Fruit fly (Drosophila melanogaster) whole organism, embryonic: ENCODE data around the gene Cyp313a1.
A peak's percentile ranks its signal among the peaks of the same experiment; 100 is the strongest.

ENCODE experiments used
- B-H1 ChIP-seq: fragments of 200-800 bp; sonication (Bioruptor generic); IDR thresholded peaks from 3 replicates; pipeline ENCODE4 v1.3.6; 2022; ENCODE audit warnings: missing biosample characterization, missing genetic modification characterization
- CG14860 ChIP-seq: fragments of 200-800 bp; sonication (Bioruptor generic); IDR thresholded peaks from 3 replicates; pipeline ENCODE4 v1.3.6; 2022; ENCODE audit warnings: missing biosample characterization, missing genetic modification characterization; ENCODE audit not compliant: partially characterized antibody
- CG16813 ChIP-seq: fragments of 200-800 bp; sonication (Bioruptor generic); IDR thresholded peaks from 3 replicates; pipeline ENCODE4 v1.3.6; 2022; ENCODE audit warnings: missing biosample characterization, missing genetic modification characterization; ENCODE audit not compliant: partially characterized antibody
- CG17359 ChIP-seq: fragments of 200-800 bp; sonication (Bioruptor generic); optimal IDR thresholded peaks from 3 replicates; lab custom pipeline; 2018; ENCODE audit warnings: missing biosample characterization, mild to moderate bottlenecking, missing genetic modification characterization, moderate library complexity
- CG17612 ChIP-seq: fragments of 200-800 bp; sonication (Bioruptor generic); IDR thresholded peaks from 2 replicates; pipeline ENCODE4 v1.3.6; 2022; ENCODE audit warnings: missing biosample characterization, missing genetic modification characterization
- CG17829 ChIP-seq: fragments of 200-800 bp; optimal IDR thresholded peaks from 2 replicates; lab custom pipeline; 2019; ENCODE audit warnings: missing biosample characterization, mild to moderate bottlenecking, missing genetic modification characterization, moderate library complexity
- CG18011 ChIP-seq: fragments of 200-800 bp; sonication (Bioruptor generic); optimal IDR thresholded peaks from 2 replicates; lab custom pipeline; 2017; ENCODE audit warnings: missing biosample characterization, missing genetic modification characterization, mild to moderate bottlenecking, moderate library complexity, missing genotype
- CG18599 ChIP-seq: fragments of 200-800 bp; sonication (Bioruptor generic); optimal IDR thresholded peaks from 3 replicates; lab custom pipeline; 2017; ENCODE audit warnings: missing biosample characterization, missing genetic modification characterization, mild to moderate bottlenecking, moderate library complexity, missing genetic modification reagents
- CG18764 ChIP-seq: fragments of 200-800 bp; sonication (Bioruptor generic); optimal IDR thresholded peaks from 3 replicates; lab custom pipeline; 2016; ENCODE audit warnings: missing biosample characterization, missing genetic modification characterization
- CG5953 ChIP-seq: fragments of 200-800 bp; sonication (Bioruptor generic); IDR thresholded peaks from 2 replicates; pipeline ENCODE4 v1.3.6; 2022; ENCODE audit warnings: missing biosample characterization, missing genetic modification characterization
- CG7839 ChIP-seq: fragments of 200-800 bp; sonication (Bioruptor generic); optimal IDR thresholded peaks from 3 replicates; lab custom pipeline; 2018; ENCODE audit warnings: missing biosample characterization, mild to moderate bottlenecking, missing genetic modification characterization, moderate library complexity
- CG8290 ChIP-seq, 3 experiments: fragments of 200-800 bp; sonication (Bioruptor generic); optimal IDR thresholded peaks; 2 replicates each; lab custom pipeline; 2016 to 2019; ENCODE audit warnings: missing biosample characterization in 3 of 3, missing genetic modification characterization in 3 of 3, mild to moderate bottlenecking in 2 of 3, moderate library complexity in 1 of 3
- CTCF ChIP-seq: fragments of 200-800 bp; sonication (Bioruptor generic); optimal IDR thresholded peaks from 2 replicates; lab custom pipeline; 2017; ENCODE audit warnings: missing biosample characterization, mild to moderate bottlenecking, missing genetic modification characterization, moderate library complexity
- Ets65A ChIP-seq: fragments of 200-800 bp; sonication (Bioruptor generic); peaks from one replicate; lab custom pipeline; 2016; ENCODE audit warnings: missing biosample characterization, missing genetic modification characterization
- HLH4C ChIP-seq: fragments of 200-800 bp; sonication (Bioruptor generic); IDR thresholded peaks from 3 replicates; pipeline ENCODE4 v1.3.6; 2022; ENCODE audit warnings: missing biosample characterization, missing genetic modification characterization; ENCODE audit not compliant: partially characterized antibody
- Jarid2 ChIP-seq: fragments of 200-800 bp; sonication (Bioruptor generic); optimal IDR thresholded peaks from 3 replicates; lab custom pipeline; 2017; ENCODE audit warnings: mild to moderate bottlenecking, missing biosample characterization, missing genetic modification reagents, missing genetic modification characterization
- Kr ChIP-seq: fragments of 200-800 bp; sonication (Bioruptor generic); optimal IDR thresholded peaks from 2 replicates; lab custom pipeline; 2017; ENCODE audit warnings: missing biosample characterization, mild to moderate bottlenecking, missing genetic modification characterization
- Lhr ChIP-seq: fragments of 200-800 bp; sonication (Bioruptor generic); optimal IDR thresholded peaks from 3 replicates; lab custom pipeline; 2017; ENCODE audit warnings: mild to moderate bottlenecking, missing biosample characterization, missing genetic modification reagents, missing genetic modification characterization
- Med ChIP-seq: fragments of 200-800 bp; sonication (Bioruptor generic); peaks from one replicate; lab custom pipeline; 2016; ENCODE audit warnings: missing biosample characterization, missing genetic modification characterization, mild to moderate bottlenecking, inconsistent platforms, moderate library complexity
- Ssrp ChIP-seq: fragments of 200-800 bp; sonication (Bioruptor generic); optimal IDR thresholded peaks from 2 replicates; lab custom pipeline; 2018; ENCODE audit warnings: missing biosample characterization, mild to moderate bottlenecking, missing genetic modification characterization, moderate library complexity
- dmrt99B ChIP-seq: fragments of 200-800 bp; sonication (Bioruptor generic); optimal IDR thresholded peaks from 2 replicates; lab custom pipeline; 2018; ENCODE audit warnings: missing biosample characterization, mild to moderate bottlenecking, missing genetic modification characterization, moderate library complexity
- ems ChIP-seq: fragments of 200-800 bp; sonication (Bioruptor generic); optimal IDR thresholded peaks from 3 replicates; lab custom pipeline; 2016; ENCODE audit warnings: missing biosample characterization, missing genetic modification characterization
- fru ChIP-seq: fragments of >200 bp; optimal IDR thresholded peaks from 2 replicates; lab custom pipeline; 2017
- fu2 ChIP-seq: fragments of 200-800 bp; sonication (Bioruptor generic); optimal IDR thresholded peaks from 2 replicates; lab custom pipeline; 2016; ENCODE audit warnings: missing biosample characterization, missing genetic modification characterization
- gcm ChIP-seq: fragments of 200-800 bp; sonication (Bioruptor generic); optimal IDR thresholded peaks from 2 replicates; lab custom pipeline; 2019; ENCODE audit warnings: missing biosample characterization, mild to moderate bottlenecking, missing genetic modification characterization, moderate library complexity
- grn ChIP-seq: fragments of 200-800 bp; sonication (Bioruptor generic); optimal IDR thresholded peaks from 3 replicates; lab custom pipeline; 2017; ENCODE audit warnings: missing biosample characterization, missing genetic modification characterization
- lilli ChIP-seq: fragments of 200-800 bp; sonication (Bioruptor generic); optimal IDR thresholded peaks from 3 replicates; lab custom pipeline; 2016; ENCODE audit warnings: missing biosample characterization, missing genetic modification characterization
- nerfin-1 ChIP-seq: fragments of 200-800 bp; sonication (Bioruptor generic); optimal IDR thresholded peaks from 3 replicates; lab custom pipeline; 2019; ENCODE audit warnings: missing biosample characterization, mild to moderate bottlenecking, missing genetic modification characterization, moderate library complexity
- pzg ChIP-seq: fragments of 200-800 bp; sonication (Bioruptor generic); optimal IDR thresholded peaks from 3 replicates; lab custom pipeline; 2018; ENCODE audit warnings: missing biosample characterization, mild to moderate bottlenecking, missing genetic modification characterization, moderate library complexity
- scrt ChIP-seq: fragments of 200-800 bp; sonication (Bioruptor generic); optimal IDR thresholded peaks from 2 replicates; lab custom pipeline; 2018; ENCODE audit warnings: missing biosample characterization, mild to moderate bottlenecking, missing genetic modification characterization, moderate library complexity
- trem ChIP-seq: fragments of 200-800 bp; optimal IDR thresholded peaks from 3 replicates; lab custom pipeline; 2019; ENCODE audit warnings: missing biosample characterization, mild to moderate bottlenecking, missing genetic modification characterization, moderate library complexity

Cyp313a1 gene

dm6 chr3R:14560635-14561034 lies 39.8 kb downstream of the Cyp313a1 start, which contains the start of gene Jig:
Jig (plus strand) TSS chr3R:14560935.
- TF ChIP-seq CG17359 (tag; lab: Kevin White, UChicago), result no peak
- no peak for TF ChIP-seq scrt (GFP tag; lab: Kevin White, UChicago)
- no peak for TF ChIP-seq fu2
- no peak for TF ChIP-seq lilli (GFP tag; lab: Kevin White, UChicago)
- TF ChIP-seq Jarid2 (GFP tag; lab: Kevin White, UChicago), result no peak
- no peak for TF ChIP-seq CG7839 (tag; lab: Kevin White, UChicago)
- no peak for TF ChIP-seq dmrt99B (tag; lab: Kevin White, UChicago)
- TF ChIP-seq trem (tag; lab: Kevin White, UChicago), result no peak
- TF ChIP-seq CG18599 (GFP tag; lab: Kevin White, UChicago), result no peak
- TF ChIP-seq CG18764 (GFP tag; lab: Kevin White, UChicago), result no peak
- no peak for TF ChIP-seq nerfin-1 (tag; lab: Kevin White, UChicago)
- TF ChIP-seq Ssrp, result no peak
- TF ChIP-seq pzg (GFP tag; lab: Kevin White, UChicago), result no peak

dm6 chr3R:14562040-14562439 lies 41.2 kb downstream of the Cyp313a1 start, which contains the start of gene CG14851:
CG14851 (plus strand) TSS chr3R:14562340.
- TF ChIP-seq CG17612 (GFP tag; lab: Robert Waterston, UW) (no peak), HLH4C (no peak), Ets65A (peak; percentile 44), CG14860 (GFP tag; lab: Robert Waterston, UW) (0 out of 3 replicates have a peak, but pooled peaks have one; percentile 18), CG16813 (GFP tag; lab: Robert Waterston, UW) (no peak)
- TF ChIP-seq, all 482 proteins: peak for 2

dm6 chr3R:14564705-14565064 lies 43.8 kb downstream of the Cyp313a1 start, which contains the start of gene CG8087:
CG8087 (minus strand) TSS chr3R:14564805.
- TF ChIP-seq Lhr (GFP tag; lab: Kevin White, UChicago), result no peak
- TF ChIP-seq gcm, result no peak
- TF ChIP-seq, all 482 proteins: peak for 0

dm6 chr3R:14565065-14565977 lies 44.5 kb downstream of the Cyp313a1 start, which contains the start of gene CG14852:
CG14852 (plus strand) TSS chr3R:14565927.
- peak; percentile 21 for TF ChIP-seq Med (GFP tag; lab: Kevin White, UChicago)
- peak; percentile 6 for TF ChIP-seq grn (GFP tag; lab: Kevin White, UChicago)
- no peak for TF ChIP-seq Kr
- no peak for TF ChIP-seq CG17829 (tag; lab: Kevin White, UChicago)
- no peak for TF ChIP-seq ems
- peak; percentile 96 for TF ChIP-seq CG18011 (GFP tag; lab: Kevin White, UChicago)
- TF ChIP-seq CG8290 (GFP tag; optimal IDR thresholded peaks at IDR 0.05; lab: Kevin White, UChicago), result peak; percentile 11
- TF ChIP-seq CG8290 (tag; optimal IDR thresholded peaks at IDR 0.05; lab: Kevin White, UChicago), result no peak
- TF ChIP-seq CG5953 (GFP tag; lab: Robert Waterston, UW), result no peak
- TF ChIP-seq CTCF (GFP tag; lab: Kevin White, UChicago), result peak; percentile 82
- TF ChIP-seq, all 482 proteins: peak for 5

- no peak for TF ChIP-seq fru
- TF ChIP-seq B-H1 (GFP tag; lab: Robert Waterston, UW), result no peak
Observed at dm6 chr3R:14567329-14567728, 46.5 kb downstream of the Cyp313a1 start, which contains the start of gene CG31313. CG31313 (minus strand) TSS chr3R:14567429.
